Fruit fly (Drosophila melanogaster): ENCODE results near the gene Gas41.
A peak's percentile ranks its signal among the peaks of the same experiment; 100 is the strongest.

Gas41 gene

DNA sequence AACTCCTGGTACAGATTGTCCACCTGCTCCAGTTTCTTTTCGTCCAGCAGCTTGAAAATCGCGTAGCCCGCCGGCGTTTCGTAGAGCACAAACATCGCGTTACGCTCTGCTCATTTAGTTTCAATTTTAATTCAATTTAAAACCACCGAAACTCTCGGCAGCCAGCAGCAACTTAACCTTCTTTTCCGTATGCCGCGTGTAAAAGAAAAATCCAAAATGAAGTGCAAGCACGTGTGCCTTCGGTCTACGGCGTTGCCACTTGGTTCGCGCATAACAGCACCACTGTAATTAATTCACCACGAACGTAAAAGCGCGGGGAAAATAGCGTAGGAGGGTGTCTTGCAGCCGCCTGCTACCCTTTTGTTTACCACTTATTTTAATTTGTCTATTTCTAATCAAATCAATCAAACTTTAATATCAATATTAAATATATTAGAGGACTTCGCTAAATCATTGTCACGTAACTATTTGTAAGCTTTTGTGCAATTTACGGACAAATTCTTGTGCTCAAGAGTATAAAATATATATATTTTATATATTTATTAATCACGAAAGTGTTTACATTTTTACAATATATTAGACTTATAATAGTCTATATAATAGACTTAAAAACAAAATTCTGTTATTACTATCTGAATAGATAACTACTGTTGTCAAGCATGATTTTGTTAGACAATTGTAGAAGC lies 31.3 kb downstream of the Gas41 start, which contains the start of gene nop5:
TSS of gene nop5 (minus strand) at position 227 of the 686 bp plus-strand sequence.
- TF ChIP-seq lbe (GFP tag; optimal IDR thresholded peaks at IDR 0.05) (no peak), CG9727 (GFP tag; optimal IDR thresholded peaks at IDR 0.05) (peak; percentile 81), CG7745 (tag; optimal IDR thresholded peaks at IDR 0.05) (peak; percentile 26), H2.0 (GFP tag; IDR thresholded peaks at IDR 0.05) (no peak), hth (optimal IDR thresholded peaks at IDR 0.05) (no peak), Rx (GFP tag; IDR thresholded peaks at IDR 0.05) (no peak), maf-S (GFP tag; optimal IDR thresholded peaks at IDR 0.05) (no peak), sisA (GFP tag; IDR thresholded peaks at IDR 0.05) (no peak), seq (GFP tag; IDR thresholded peaks at IDR 0.05) (no peak), ATbp (GFP tag; optimal IDR thresholded peaks at IDR 0.05) (no peak), Ada2b (GFP tag; IDR thresholded peaks at IDR 0.05) (no peak), emc (GFP tag; optimal IDR thresholded peaks at IDR 0.05) (no peak), amos (GFP tag; IDR thresholded peaks at IDR 0.05; ENCODE audit: partially characterized antibody) (no peak), CG4617 (GFP tag; optimal IDR thresholded peaks at IDR 0.05; ENCODE audit: borderline replicate concordance) (no peak), CG7987 (GFP tag; optimal IDR thresholded peaks at IDR 0.05) (no peak), lov (optimal IDR thresholded peaks at IDR 0.05) (no peak), lov (GFP tag; IDR thresholded peaks at IDR 0.05) (no peak), CG13123 (GFP tag; optimal IDR thresholded peaks at IDR 0.05) (peak; percentile 18), jumu (GFP tag; optimal IDR thresholded peaks at IDR 0.05) (no peak), gfzf (GFP tag; optimal IDR thresholded peaks at IDR 0.05) (no peak), caup (GFP tag; optimal IDR thresholded peaks at IDR 0.05; ENCODE audit: severe bottlenecking) (peak; percentile 37), esg (GFP tag; conservative IDR thresholded peaks at IDR 0.05) (no peak), CG43689 (GFP tag; IDR thresholded peaks at IDR 0.05) (no peak), CG14667 (GFP tag; IDR thresholded peaks at IDR 0.05) (no peak), CG8089 (GFP tag; optimal IDR thresholded peaks at IDR 0.05) (no peak), CG11398 (GFP tag; optimal IDR thresholded peaks at IDR 0.05) (no peak), CG5953 (GFP tag; IDR thresholded peaks at IDR 0.05) (no peak), CG18476 (GFP tag; optimal IDR thresholded peaks at IDR 0.05) (peak; percentile 11), Asciz (GFP tag; optimal IDR thresholded peaks at IDR 0.05) (no peak), bbx (GFP tag; IDR thresholded peaks at IDR 0.05; ENCODE audit: partially characterized antibody) (peak; percentile 64), Dip2 (GFP tag; IDR thresholded peaks at IDR 0.05) (no peak), CG2129 (GFP tag; IDR thresholded peaks at IDR 0.05; ENCODE audit: partially characterized antibody) (no peak), CG8765 (GFP tag; IDR thresholded peaks at IDR 0.05) (no peak), CG3065 (GFP tag; optimal IDR thresholded peaks at IDR 0.05) (no peak), bsh (GFP tag; optimal IDR thresholded peaks at IDR 0.05) (peak in 1 of 2 experiments; percentile 54), CG7839 (tag; optimal IDR thresholded peaks at IDR 0.05) (no peak), insv (GFP tag; optimal IDR thresholded peaks at IDR 0.05) (peak in 1 of 2 experiments; percentile 63), fd3F (GFP tag; optimal IDR thresholded peaks at IDR 0.05) (peak; percentile 63), CG18764 (GFP tag; optimal IDR thresholded peaks at IDR 0.05) (peak; percentile 26), dmrt11E (tag; optimal IDR thresholded peaks at IDR 0.05) (peak; percentile 76), eve (GFP tag; optimal IDR thresholded peaks at IDR 0.05) (no peak), CG6765 (GFP tag; optimal IDR thresholded peaks at IDR 0.05) (peak; percentile 79), CG17186 (GFP tag; optimal IDR thresholded peaks at IDR 0.05) (peak; percentile 99), CG2875 (GFP tag; optimal IDR thresholded peaks at IDR 0.05) (peak; percentile 39), slp2 (GFP tag; optimal IDR thresholded peaks at IDR 0.05) (no peak), gsb-n (tag; optimal IDR thresholded peaks at IDR 0.05) (no peak), BtbVII (GFP tag; optimal IDR thresholded peaks at IDR 0.05) (peak; percentile 57), btn (GFP tag; optimal IDR thresholded peaks at IDR 0.05) (no peak), kay (GFP tag; optimal IDR thresholded peaks at IDR 0.05) (peak; percentile 36), repo (GFP tag; optimal IDR thresholded peaks at IDR 0.05) (no peak)

Measured in whole organism, embryonic.